Worm (Caenorhabditis elegans): ENCODE data around the gene B0563.10.
A peak's percentile ranks its signal among the peaks of the same experiment; 100 is the strongest.

B0563.10 gene

DNA sequence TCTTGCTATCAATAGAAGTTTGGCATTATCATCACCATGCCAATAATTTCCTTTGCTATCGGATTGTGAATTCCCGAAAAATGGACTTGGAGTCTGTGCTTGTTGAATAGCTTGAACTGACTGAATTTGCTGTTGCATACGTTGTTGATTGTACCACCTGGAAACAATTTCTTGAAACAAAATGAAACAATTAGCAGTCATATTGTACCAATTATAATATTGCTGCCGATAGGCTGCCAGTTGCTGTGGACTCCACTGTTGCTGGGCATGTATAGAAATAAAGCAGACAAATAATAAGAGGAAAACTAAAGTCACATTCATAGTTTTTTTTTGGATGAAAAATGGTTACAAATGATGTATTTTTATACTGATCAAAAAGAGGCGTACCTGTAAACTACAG is at the start of gene B0563.10:
Gene B0563.10, minus strand, starts transcription at position 325 of the 400 bp plus-strand sequence.
- TF ChIP-seq pha-4 (tag; optimal IDR thresholded peaks at IDR 0.05) (no peak), F55B11.4 (tag; optimal IDR thresholded peaks at IDR 0.05; ENCODE audit: borderline replicate concordance, insufficient read depth) (no peak), gei-17 (GFP tag; optimal IDR thresholded peaks at IDR 0.05) (no peak), tlf-1 (GFP tag; optimal IDR thresholded peaks at IDR 0.05) (no peak), somi-1 (GFP tag; optimal IDR thresholded peaks at IDR 0.05) (no peak), ztf-18 (tag; optimal IDR thresholded peaks at IDR 0.05) (no peak), T26A5.8 (tag; optimal IDR thresholded peaks at IDR 0.05) (no peak)

ce11 chrX:9213873-9214341 is 46.9 kb upstream of the B0563.10 start, which contains the start of gene C35B8.3:
TSS of gene C35B8.3 (plus strand) at chrX:9213923.
- TF ChIP-seq ceh-79 (tag; optimal IDR thresholded peaks at IDR 0.05) (no peak), let-526 (GFP tag; IDR thresholded peaks at IDR 0.05) (0 out of 2 replicates have a peak, but pooled peaks have one; percentile 28), lsy-27 (tag; optimal IDR thresholded peaks at IDR 0.05; ENCODE audit: borderline replicate concordance, insufficient read depth) (no peak), him-1 (tag; optimal IDR thresholded peaks at IDR 0.05) (no peak), akir-1 (GFP tag; optimal IDR thresholded peaks at IDR 0.05) (no peak), hmg-1.2 (GFP tag; IDR thresholded peaks at IDR 0.05) (no peak), chd-7 (tag; optimal IDR thresholded peaks at IDR 0.05) (no peak), nhr-90 (tag; optimal IDR thresholded peaks at IDR 0.05) (peak; percentile 36), ztf-26 (tag; optimal IDR thresholded peaks at IDR 0.05) (peak; percentile 61), unc-62 (GFP tag; optimal IDR thresholded peaks at IDR 0.05) (peak; percentile 92), B0019.2 (GFP tag; conservative IDR thresholded peaks at IDR 0.05) (no peak), nfyb-1 (GFP tag; IDR thresholded peaks at IDR 0.05) (no peak), snpc-1.1 (tag; optimal IDR thresholded peaks at IDR 0.05; ENCODE audit: insufficient read depth) (no peak), egrh-3 (GFP tag; IDR thresholded peaks at IDR 0.05) (no peak), atf-7 (tag; optimal IDR thresholded peaks at IDR 0.05) (peak; percentile 48), unc-130 (GFP tag; optimal IDR thresholded peaks at IDR 0.05) (no peak), B0336.3 (GFP tag; IDR thresholded peaks at IDR 0.05) (peak; percentile 67), gei-17 (GFP tag; optimal IDR thresholded peaks at IDR 0.05) (no peak), cebp-1 (GFP tag; IDR thresholded peaks at IDR 0.05) (no peak), cebp-1 (tag; optimal IDR thresholded peaks at IDR 0.05) (peak; percentile 70), tbp1 (GFP tag; optimal IDR thresholded peaks at IDR 0.05) (peak; percentile 15), hsf-1 (GFP tag; IDR thresholded peaks at IDR 0.05) (no peak), attf-3 (GFP tag; conservative IDR thresholded peaks at IDR 0.05) (no peak), ztf-6 (GFP tag; IDR thresholded peaks at IDR 0.05) (no peak), fkh-3 (tag; optimal IDR thresholded peaks at IDR 0.05) (no peak), D2030.7 (GFP tag; IDR thresholded peaks at IDR 0.05) (no peak), lin-40 (tag; optimal IDR thresholded peaks at IDR 0.05) (peak; percentile 51), nhr-80 (tag; optimal IDR thresholded peaks at IDR 0.05) (peak; percentile 91), F57A8.1 (GFP tag; optimal IDR thresholded peaks at IDR 0.05) (no peak), ceh-91 (GFP tag; IDR thresholded peaks at IDR 0.05) (no peak), rpc-1 (optimal IDR thresholded peaks at IDR 0.05) (no peak), rpc-1 (tag; optimal IDR thresholded peaks at IDR 0.05) (no peak), C17E4.6 (GFP tag; IDR thresholded peaks at IDR 0.05) (no peak), mcd-1 (GFP tag; IDR thresholded peaks at IDR 0.05) (no peak), mes-4 (tag; optimal IDR thresholded peaks at IDR 0.05) (no peak), ztf-22 (GFP tag; optimal IDR thresholded peaks at IDR 0.05) (peak; percentile 69), F49E8.2 (tag; optimal IDR thresholded peaks at IDR 0.05; ENCODE audit: insufficient read depth) (no peak)
